Fruit fly (Drosophila melanogaster) whole organism, embryonic: ENCODE results near the gene Cyp1.
A peak's percentile ranks its signal among the peaks of the same experiment; 100 is the strongest.

Experiments used
- Aef1 ChIP-seq: fragments of 200-800 bp; sonication (Bioruptor generic); IDR thresholded peaks from 3 replicates; pipeline ENCODE4 v1.3.6; 2022; ENCODE audit warnings: missing biosample characterization, missing genetic modification characterization
- CG10565 ChIP-seq: fragments of 200-800 bp; sonication (Bioruptor generic); optimal IDR thresholded peaks from 3 replicates; lab custom pipeline; 2016; ENCODE audit warnings: missing biosample characterization, mild to moderate bottlenecking, missing genetic modification characterization
- CG13894 ChIP-seq: fragments of 200-800 bp; sonication (Bioruptor generic); optimal IDR thresholded peaks from 3 replicates; lab custom pipeline; 2018; ENCODE audit warnings: missing biosample characterization, mild to moderate bottlenecking, missing genetic modification characterization, moderate library complexity
- CG14667 ChIP-seq: fragments of 200-800 bp; sonication (Bioruptor generic); IDR thresholded peaks from 2 replicates; pipeline ENCODE4 v1.3.6; 2022; ENCODE audit warnings: missing biosample characterization, missing genetic modification characterization
- CG15514 ChIP-seq: fragments of 200-800 bp; sonication (Bioruptor generic); optimal IDR thresholded peaks from 3 replicates; lab custom pipeline; 2017; ENCODE audit warnings: missing biosample characterization, missing genetic modification characterization, mild to moderate bottlenecking, moderate library complexity, missing genetic modification reagents
- CG1602 ChIP-seq: fragments of 200-800 bp; sonication (Bioruptor generic); optimal IDR thresholded peaks from 3 replicates; lab custom pipeline; 2016; ENCODE audit warnings: missing biosample characterization, missing genetic modification characterization
- CG17186 ChIP-seq: fragments of 200-800 bp; sonication (Bioruptor generic); optimal IDR thresholded peaks from 3 replicates; lab custom pipeline; 2017; ENCODE audit warnings: missing biosample characterization, missing genetic modification reagents, missing genetic modification characterization
- CG17912 ChIP-seq: fragments of 200-800 bp; sonication (Bioruptor generic); optimal IDR thresholded peaks from 2 replicates; lab custom pipeline; 2018; ENCODE audit warnings: missing biosample characterization, mild to moderate bottlenecking, missing genetic modification characterization
- CG1792 ChIP-seq: fragments of 200-800 bp; sonication (Bioruptor generic); optimal IDR thresholded peaks from 2 replicates; lab custom pipeline; 2016; ENCODE audit warnings: missing biosample characterization, missing genetic modification characterization
- CG30020 ChIP-seq: fragments of 200-800 bp; optimal IDR thresholded peaks from 2 replicates; lab custom pipeline; 2019; ENCODE audit warnings: missing biosample characterization, mild to moderate bottlenecking, missing genetic modification characterization, moderate library complexity
- CG31224 ChIP-seq: fragments of 200-800 bp; sonication (Bioruptor generic); IDR thresholded peaks from 2 replicates; pipeline ENCODE4 v1.3.6; 2022; ENCODE audit warnings: missing biosample characterization, missing genetic modification characterization
- CG6254 ChIP-seq: fragments of 200-800 bp; sonication (Bioruptor generic); optimal IDR thresholded peaks from 3 replicates; lab custom pipeline; 2017; ENCODE audit warnings: mild to moderate bottlenecking, missing biosample characterization, missing genetic modification reagents, missing genetic modification characterization
- CG6272 ChIP-seq: fragments of 200-800 bp; sonication (Bioruptor generic); IDR thresholded peaks from 2 replicates; pipeline ENCODE4 v1.3.6; 2022; ENCODE audit warnings: missing biosample characterization, missing genetic modification characterization
- CG6654 ChIP-seq: fragments of 200-800 bp; sonication (Bioruptor generic); optimal IDR thresholded peaks from 2 replicates; lab custom pipeline; 2017; ENCODE audit warnings: missing biosample characterization, mild to moderate bottlenecking, missing genetic modification characterization
- CG6791 ChIP-seq: fragments of 200-800 bp; sonication (Bioruptor generic); IDR thresholded peaks from 3 replicates; pipeline ENCODE4 v1.3.6; 2022; ENCODE audit warnings: missing biosample characterization, missing genetic modification characterization; ENCODE audit not compliant: partially characterized antibody
- CG9215 ChIP-seq: fragments of 200-800 bp; sonication (Bioruptor generic); IDR thresholded peaks from 2 replicates; pipeline ENCODE4 v1.3.6; 2022; ENCODE audit warnings: missing biosample characterization, missing genetic modification characterization
- CG9727 ChIP-seq: fragments of 200-800 bp; sonication (Bioruptor generic); optimal IDR thresholded peaks from 3 replicates; lab custom pipeline; 2017; ENCODE audit warnings: missing biosample characterization, mild to moderate bottlenecking, missing genetic modification characterization
- CkIIα-i1 ChIP-seq: fragments of 200-800 bp; sonication (Bioruptor generic); IDR thresholded peaks from 2 replicates; pipeline ENCODE4 v1.3.6; 2022; ENCODE audit warnings: missing biosample characterization, missing genetic modification characterization
- CrebB ChIP-seq: fragments of 200-800 bp; sonication (Bioruptor generic); optimal IDR thresholded peaks from 3 replicates; lab custom pipeline; 2018; ENCODE audit warnings: missing biosample characterization, mild to moderate bottlenecking, missing genetic modification characterization
- Dad ChIP-seq: fragments of 200-800 bp; sonication (Bioruptor generic); optimal IDR thresholded peaks from 3 replicates; lab custom pipeline; 2016; ENCODE audit warnings: missing biosample characterization, missing genetic modification characterization
- GATAe ChIP-seq: fragments of 200-800 bp; sonication (Bioruptor generic); conservative IDR thresholded peaks from 2 replicates; pipeline ENCODE4 v1.3.6; 2022; ENCODE audit warnings: missing biosample characterization, missing genetic modification characterization
- HLH3B ChIP-seq: fragments of 200-800 bp; sonication (Bioruptor generic); IDR thresholded peaks from 2 replicates; pipeline ENCODE4 v1.3.6; 2022; ENCODE audit warnings: missing biosample characterization, missing genetic modification characterization
- Hr51 ChIP-seq, 2 experiments: fragments of 200-800 bp; sonication (Bioruptor generic); optimal IDR thresholded peaks; 2 replicates in 1 of 2; 3 replicates in 1 of 2; lab custom pipeline; 2016 to 2018; ENCODE audit warnings: missing biosample characterization in 2 of 2, missing genetic modification characterization in 2 of 2, mild to moderate bottlenecking in 1 of 2, moderate library complexity in 1 of 2
- Lim3 ChIP-seq: fragments of 200-800 bp; sonication (Bioruptor generic); IDR thresholded peaks from 2 replicates; pipeline ENCODE4 v1.3.6; 2022; ENCODE audit warnings: missing biosample characterization, missing genetic modification characterization
- Mad ChIP-seq: fragments of 200-800 bp; sonication (Bioruptor generic); optimal IDR thresholded peaks from 2 replicates; lab custom pipeline; 2016; ENCODE audit warnings: missing biosample characterization, missing genetic modification characterization
- Mrtf ChIP-seq: fragments of 200-800 bp; sonication (Bioruptor generic); IDR thresholded peaks from 3 replicates; pipeline ENCODE4 v1.3.6; 2022; ENCODE audit warnings: missing biosample characterization, missing genetic modification characterization
- Myb ChIP-seq: fragments of 200-800 bp; sonication (Bioruptor generic); optimal IDR thresholded peaks from 2 replicates; lab custom pipeline; 2016; ENCODE audit warnings: missing biosample characterization, missing genetic modification characterization
- Sin3A ChIP-seq: fragments of >200 bp; optimal IDR thresholded peaks from 2 replicates; lab custom pipeline; 2018
- Spps ChIP-seq: fragments of 200-800 bp; sonication (Bioruptor generic); optimal IDR thresholded peaks from 2 replicates; lab custom pipeline; 2018; ENCODE audit warnings: missing biosample characterization, mild to moderate bottlenecking, missing genetic modification characterization
- TFAM ChIP-seq: fragments of 200-800 bp; sonication (Bioruptor generic); optimal IDR thresholded peaks from 2 replicates; lab custom pipeline; 2017; ENCODE audit warnings: missing biosample characterization, missing genetic modification characterization, inconsistent platforms
- Xbp1 ChIP-seq: fragments of 200-800 bp; sonication (Bioruptor generic); optimal IDR thresholded peaks from 3 replicates; lab custom pipeline; 2016; ENCODE audit warnings: missing biosample characterization, mild to moderate bottlenecking, missing genetic modification characterization
- YL-1 ChIP-seq: fragments of 200-800 bp; sonication (Bioruptor generic); optimal IDR thresholded peaks from 3 replicates; lab custom pipeline; 2017; ENCODE audit warnings: missing biosample characterization, mild to moderate bottlenecking, missing genetic modification characterization
- ara ChIP-seq: fragments of 200-800 bp; sonication (Bioruptor generic); IDR thresholded peaks from 2 replicates; pipeline ENCODE4 v1.3.6; 2022; ENCODE audit warnings: missing biosample characterization, missing genetic modification characterization
- ash1 ChIP-seq: fragments of 200-800 bp; sonication (Bioruptor generic); optimal IDR thresholded peaks from 2 replicates; lab custom pipeline; 2018; ENCODE audit warnings: missing biosample characterization, mild to moderate bottlenecking, missing genetic modification characterization
- dan ChIP-seq: fragments of 200-800 bp; sonication (Bioruptor generic); IDR thresholded peaks from 2 replicates; pipeline ENCODE4 v1.3.6; 2022; ENCODE audit warnings: missing biosample characterization, missing genetic modification characterization
- esg ChIP-seq: fragments of 200-800 bp; sonication (Bioruptor generic); conservative IDR thresholded peaks from 2 replicates; pipeline ENCODE4 v1.3.6; 2022; ENCODE audit warnings: missing biosample characterization, missing genetic modification characterization
- fd96Cb ChIP-seq: fragments of 200-800 bp; sonication (Bioruptor generic); optimal IDR thresholded peaks from 2 replicates; lab custom pipeline; 2018; ENCODE audit warnings: missing biosample characterization, mild to moderate bottlenecking, missing genetic modification characterization, moderate library complexity
- fu2 ChIP-seq: fragments of 200-800 bp; sonication (Bioruptor generic); optimal IDR thresholded peaks from 2 replicates; lab custom pipeline; 2016; ENCODE audit warnings: missing biosample characterization, missing genetic modification characterization
- oc ChIP-seq: fragments of 200-800 bp; sonication (Bioruptor generic); optimal IDR thresholded peaks from 2 replicates; lab custom pipeline; 2018; ENCODE audit warnings: missing biosample characterization, mild to moderate bottlenecking, missing genetic modification characterization, moderate library complexity
- org-1 ChIP-seq: fragments of 200-800 bp; sonication (Bioruptor generic); optimal IDR thresholded peaks from 2 replicates; lab custom pipeline; 2017; ENCODE audit warnings: missing biosample characterization, missing genetic modification characterization
- p53 ChIP-seq: fragments of 200-800 bp; sonication (Bioruptor generic); optimal IDR thresholded peaks from 2 replicates; lab custom pipeline; 2016; ENCODE audit warnings: missing biosample characterization, missing genetic modification characterization
- pb ChIP-seq: fragments of 200-800 bp; sonication (Bioruptor generic); optimal IDR thresholded peaks from 3 replicates; lab custom pipeline; 2016; ENCODE audit warnings: missing biosample characterization, missing genetic modification characterization
- pita ChIP-seq: fragments of 200-800 bp; sonication (Bioruptor generic); optimal IDR thresholded peaks from 2 replicates; lab custom pipeline; 2017; ENCODE audit warnings: missing biosample characterization, mild to moderate bottlenecking, missing genetic modification characterization
- tap ChIP-seq: fragments of 200-800 bp; optimal IDR thresholded peaks from 3 replicates; lab custom pipeline; 2019; ENCODE audit warnings: missing biosample characterization, mild to moderate bottlenecking, missing genetic modification characterization, moderate library complexity
- tio ChIP-seq: fragments of 200-800 bp; sonication (Bioruptor generic); optimal IDR thresholded peaks from 2 replicates; lab custom pipeline; 2017; ENCODE audit warnings: missing biosample characterization, missing genetic modification characterization, inconsistent platforms
- vvl ChIP-seq: fragments of 200-800 bp; sonication (Bioruptor generic); IDR thresholded peaks from 2 replicates; pipeline ENCODE4 v1.3.6; 2022; ENCODE audit warnings: missing biosample characterization, missing genetic modification characterization
- wor ChIP-seq: fragments of 200-800 bp; sonication (Bioruptor generic); IDR thresholded peaks from 2 replicates; pipeline ENCODE4 v1.3.6; 2022; ENCODE audit warnings: missing biosample characterization, missing genetic modification characterization

Gene Cyp1

DNA sequence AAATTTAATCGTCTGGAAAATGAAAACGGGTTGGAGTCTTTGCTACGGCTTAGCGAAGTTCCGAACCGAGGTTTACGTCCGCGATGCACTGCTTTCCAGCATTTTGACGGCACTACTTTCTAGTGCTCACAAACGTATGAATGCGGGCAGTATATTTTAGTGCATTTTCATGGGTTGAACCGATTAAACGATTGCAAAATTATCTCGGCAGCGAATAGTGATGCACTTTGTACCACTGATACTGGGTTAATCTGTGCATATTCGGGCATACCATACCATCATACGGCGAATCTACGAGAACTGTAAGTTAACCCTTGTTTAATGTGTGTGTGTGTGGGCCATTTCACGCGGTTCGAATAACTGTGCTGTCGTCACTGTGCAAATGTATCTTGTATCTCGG is 49.4 kb downstream of the Cyp1 start, which contains the start of gene Mfe2 (continued):
- TF ChIP-seq ash1 (GFP tag; lab: Kevin White, UChicago) (no peak), CG17912 (GFP tag; lab: Kevin White, UChicago) (peak; percentile 38), CG14667 (GFP tag; lab: Robert Waterston, UW) (no peak), YL-1 (GFP tag; lab: Kevin White, UChicago) (peak; percentile 77), CG1792 (GFP tag; lab: Kevin White, UChicago) (peak; percentile 31), Mrtf (GFP tag; lab: Robert Waterston, UW) (no peak), Spps (tag; lab: Kevin White, UChicago) (no peak), TFAM (no peak), CG9215 (GFP tag; lab: Robert Waterston, UW) (no peak; the same call in 1 of the 2 replicates), org-1 (peak; percentile 40), Lim3 (no peak), CG13894 (tag; lab: Kevin White, UChicago) (peak; percentile 31), pb (GFP tag; lab: Kevin White, UChicago) (no peak), Myb (peak; percentile 91), Mad (GFP tag; lab: Kevin White, UChicago) (peak; percentile 11), wor (GFP tag; lab: Robert Waterston, UW) (no peak; the same call in 1 of the 2 replicates), Dad (GFP tag; lab: Kevin White, UChicago) (peak; percentile 51), HLH3B (GFP tag; lab: Robert Waterston, UW) (no peak), ara (GFP tag; lab: Robert Waterston, UW) (no peak), esg (GFP tag; lab: Robert Waterston, UW) (no peak), GATAe (no peak), tio (GFP tag; lab: Kevin White, UChicago) (no peak), vvl (GFP tag; lab: Robert Waterston, UW) (peak; percentile 89), CrebB (no peak), fd96Cb (tag; lab: Kevin White, UChicago) (no peak), dan (GFP tag; lab: Robert Waterston, UW) (no peak), CG6791 (GFP tag; lab: Robert Waterston, UW) (peak; percentile 51; the same call in 2 of the 3 replicates), CG6254 (GFP tag; lab: Kevin White, UChicago) (no peak), CG1602 (GFP tag; lab: Kevin White, UChicago) (peak; percentile 26), CG15514 (GFP tag; lab: Kevin White, UChicago) (peak; percentile 86), Xbp1 (GFP tag; lab: Kevin White, UChicago) (peak; percentile 56), CG6654 (GFP tag; lab: Kevin White, UChicago) (peak; percentile 5), p53 (GFP tag; lab: Kevin White, UChicago) (peak; percentile 59), oc (peak; percentile 32), Hr51 (GFP tag; optimal IDR thresholded peaks at IDR 0.05; lab: Kevin White, UChicago) (peak in 1 of 2 experiments; percentile 41), CG30020 (peak; percentile 48), CG10565 (GFP tag; lab: Kevin White, UChicago) (no peak), fu2 (GFP tag; lab: Kevin White, UChicago) (peak; percentile 73), CG9727 (no peak), pita (GFP tag; lab: Kevin White, UChicago) (peak; percentile 91), tap (tag; lab: Kevin White, UChicago) (no peak), CG31224 (no peak), CG6272 (0 out of 2 replicates have a peak, but pooled peaks have one; percentile 7), Aef1 (GFP tag; lab: Robert Waterston, UW) (no peak), CkIIα-i1 (no peak), CG17186 (peak; percentile 64), Sin3A (lab: Kevin White, UChicago) (peak; percentile 29)
